Worm (Caenorhabditis elegans) whole organism, L4/young adult: Measurements from ENCODE around the gene ipla-6.

Source experiments
- W03F9.2 ChIP-seq: fragments of 150-350 bp; optimal IDR thresholded peaks from 2 replicates; lab custom pipeline; 2014; ENCODE audit warnings: missing biosample characterization, missing genetic modification characterization
- dao-5 ChIP-seq: sonication (generic microtip); optimal IDR thresholded peaks from 2 replicates; lab custom pipeline; 2016; ENCODE audit warnings: missing genotype, missing genetic modification characterization, moderate library complexity, missing compliant biosample characterization

DNA sequence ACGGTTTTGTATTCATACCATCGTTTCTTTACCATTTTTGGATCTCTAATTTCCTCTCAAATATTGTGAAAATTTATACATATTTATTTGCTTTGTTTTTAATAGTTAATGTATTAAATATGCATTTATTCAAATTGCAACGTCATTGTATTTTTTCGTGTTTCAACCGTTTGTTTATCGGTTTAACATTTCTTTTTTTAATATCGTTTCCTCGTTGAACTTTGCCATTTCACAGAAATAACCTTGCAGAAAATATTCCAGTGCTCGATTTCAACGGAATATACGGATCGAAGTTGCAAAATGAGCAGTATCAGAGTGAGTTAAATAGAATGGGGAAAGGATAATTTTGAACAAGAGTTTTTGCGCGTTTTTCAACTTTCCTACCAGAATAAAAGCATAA, 8.1 kb upstream of the ipla-6 start, which contains the start of gene seu-1:
- TF ChIP-seq dao-5 (tag; lab: Kevin White, UChicago) (no peak), W03F9.2 (no peak)
